Worm (Caenorhabditis elegans) whole organism, L2 larva: Measurements from ENCODE around the gene H17B01.2.

Source experiments
- C34F6.9 ChIP-seq: fragments of 150-350 bp; optimal IDR thresholded peaks from 2 replicates; lab custom pipeline; 2014; ENCODE audit warnings: missing biosample characterization, missing genetic modification characterization
- alr-1 ChIP-seq: fragments of 150-350 bp; optimal IDR thresholded peaks from 2 replicates; lab custom pipeline; 2014; ENCODE audit warnings: missing biosample characterization, missing genetic modification characterization
- nhr-237 ChIP-seq: fragments of 150-350 bp; optimal IDR thresholded peaks from 2 replicates; lab custom pipeline; 2014; ENCODE audit warnings: missing biosample characterization, missing genetic modification characterization
- nhr-25 ChIP-seq: fragments of 150-350 bp; sonication (generic microtip); optimal IDR thresholded peaks from 3 replicates; lab custom pipeline; 2014; ENCODE audit warnings: missing biosample characterization, missing genetic modification characterization
- sem-4 ChIP-seq: fragments of 150-350 bp; optimal IDR thresholded peaks from 2 replicates; lab custom pipeline; 2014; ENCODE audit warnings: missing biosample characterization, missing genetic modification reagents, missing genetic modification characterization
- skn-1 ChIP-seq: sonication (generic microtip); optimal IDR thresholded peaks from 2 replicates; lab custom pipeline; 2017; ENCODE audit warnings: missing biosample characterization, missing genetic modification characterization
- unc-39 ChIP-seq: fragments of 150-350 bp; optimal IDR thresholded peaks from 2 replicates; lab custom pipeline; 2014; ENCODE audit warnings: missing biosample characterization, missing genetic modification characterization

ce11 chrII:1482419-1482818 lies 12.1 kb downstream of the H17B01.2 start:
- TF ChIP-seq alr-1 (tag; lab: Kevin White, UChicago) (no peak), skn-1 (no peak), nhr-237 (tag; lab: Kevin White, UChicago) (no peak), sem-4 (tag; lab: Kevin White, UChicago) (no peak), nhr-25 (tag; lab: Kevin White, UChicago) (no peak), C34F6.9 (no peak), unc-39 (tag; lab: Kevin White, UChicago) (no peak)
